Worm (Caenorhabditis elegans) whole organism, L1 larva: ENCODE results near the gene ncr-2.

Experiments
- fos-1 ChIP-seq: fragments of 150-350 bp; optimal IDR thresholded peaks from 2 replicates; lab custom pipeline; 2014; ENCODE audit warnings: missing biosample characterization, missing genetic modification characterization
- lin-39 ChIP-seq: fragments of 150-350 bp; optimal IDR thresholded peaks from 2 replicates; lab custom pipeline; 2014; ENCODE audit warnings: missing biosample characterization, missing genetic modification reagents, missing genetic modification characterization
- skn-1 ChIP-seq: fragments of 150-350 bp; optimal IDR thresholded peaks from 2 replicates; lab custom pipeline; 2014; ENCODE audit warnings: missing biosample characterization, missing genetic modification characterization
- snpc-4 ChIP-seq: fragments of 150-350 bp; optimal IDR thresholded peaks from 2 replicates; lab custom pipeline; 2014; ENCODE audit warnings: missing biosample characterization, missing genetic modification characterization
- tbx-2 ChIP-seq: sonication (generic microtip); optimal IDR thresholded peaks from 2 replicates; lab custom pipeline; 2016; ENCODE audit warnings: missing genetic modification characterization, missing compliant biosample characterization
- unc-62 ChIP-seq: fragments of 150-350 bp; optimal IDR thresholded peaks from 2 replicates; lab custom pipeline; 2014; ENCODE audit warnings: missing biosample characterization, missing genetic modification reagents, missing genetic modification characterization
- zag-1 ChIP-seq: fragments of 150-350 bp; optimal IDR thresholded peaks from 2 replicates; lab custom pipeline; 2014; ENCODE audit warnings: missing biosample characterization, missing genetic modification characterization
- ztf-11 ChIP-seq, 2 experiments: sonication (generic microtip); optimal IDR thresholded peaks; 2 replicates each; lab custom pipeline; 2016 to 2017; ENCODE audit warnings: missing genetic modification characterization in 2 of 2, missing biosample characterization in 1 of 2, missing compliant biosample characterization in 1 of 2

- no peak for TF ChIP-seq fos-1 (tag; lab: Kevin White, UChicago)
- TF ChIP-seq tbx-2 (tag; lab: Kevin White, UChicago): peak; percentile 47
- peak in 1 of 2 experiments; percentile 69 for TF ChIP-seq ztf-11 (tag; optimal IDR thresholded peaks at IDR 0.05; lab: Kevin White, UChicago)
- TF ChIP-seq zag-1 (tag; lab: Kevin White, UChicago): no peak
- TF ChIP-seq unc-62 (GFP tag; lab: Kevin White, UChicago): no peak
- no peak for TF ChIP-seq lin-39
- no peak for TF ChIP-seq skn-1 (tag; lab: Kevin White, UChicago)
- TF ChIP-seq snpc-4 (tag; lab: Kevin White, UChicago): no peak
Observed at ce11 chrIII:8283525-8283924, 25.4 kb downstream of the ncr-2 start.
